Worm (Caenorhabditis elegans) whole organism, L1 larva: ENCODE measurements around the gene nspb-4.

Source experiments
- C34B4.2 ChIP-seq: sonication (generic microtip); optimal IDR thresholded peaks from 2 replicates; lab custom pipeline; 2017; ENCODE audit warnings: mild to moderate bottlenecking, missing genetic modification characterization, missing compliant biosample characterization
- alr-1 ChIP-seq: fragments of 200-800 bp; sonication (Bioruptor generic); optimal IDR thresholded peaks from 2 replicates; lab custom pipeline; 2018; ENCODE audit warnings: borderline replicate concordance, mild to moderate bottlenecking, missing genetic modification characterization, missing compliant biosample characterization
- aly-2 ChIP-seq: fragments of 150-350 bp; optimal IDR thresholded peaks from 2 replicates; lab custom pipeline; 2014; ENCODE audit warnings: missing biosample characterization, missing genetic modification characterization
- ama-1 ChIP-seq: fragments of 150-350 bp; optimal IDR thresholded peaks from 2 replicates; lab custom pipeline; 2014
- blmp-1 ChIP-seq: fragments of 150-350 bp; optimal IDR thresholded peaks from 2 replicates; lab custom pipeline; 2014; ENCODE audit warnings: missing biosample characterization, missing genetic modification characterization
- ceh-82 ChIP-seq, 3 experiments: fragments of 150-350 bp in 1 of 3; sonication (generic microtip) in 2 of 3; optimal IDR thresholded peaks; 2 replicates each; lab custom pipeline; 2014 to 2017; ENCODE audit warnings: missing biosample characterization in 3 of 3, missing genetic modification characterization in 3 of 3
- ceh-90 ChIP-seq: sonication (generic microtip); optimal IDR thresholded peaks from 2 replicates; lab custom pipeline; 2016; ENCODE audit warnings: missing genetic modification characterization, missing compliant biosample characterization
- ces-1 ChIP-seq: fragments of 150-350 bp; optimal IDR thresholded peaks from 2 replicates; lab custom pipeline; 2014; ENCODE audit warnings: missing biosample characterization, missing genetic modification reagents, missing genetic modification characterization
- dpl-1 ChIP-seq, 3 experiments: fragments of 150-350 bp in 2 of 3; sonication (generic microtip) in 1 of 3; optimal IDR thresholded peaks; 2 replicates each; lab custom pipeline; 2014 to 2017; ENCODE audit warnings: missing biosample characterization in 3 of 3, missing genetic modification characterization in 3 of 3, missing genetic modification reagents in 3 of 3
- efl-1 ChIP-seq, 4 experiments: fragments of 150-350 bp; optimal IDR thresholded peaks in 3 of 4; peaks in 1 of 4; 1 replicate in 1 of 4; 2 replicates in 3 of 4; lab custom pipeline; 2014; ENCODE audit warnings: missing biosample characterization in 2 of 4, missing genetic modification characterization in 2 of 4, missing genetic modification reagents in 2 of 4
- elt-2 ChIP-seq: sonication (generic microtip); optimal IDR thresholded peaks from 2 replicates; lab custom pipeline; 2016; ENCODE audit warnings: missing genetic modification characterization, mild to moderate bottlenecking, inconsistent platforms, missing compliant biosample characterization, missing genetic modification reagents
- elt-3 ChIP-seq, 6 experiments: fragments of 150-350 bp in 1 of 6; sonication (generic microtip); optimal IDR thresholded peaks; 2 replicates each; lab custom pipeline; 2017 to 2018; ENCODE audit warnings: missing biosample characterization in 6 of 6, missing genetic modification characterization in 6 of 6, inconsistent platforms in 1 of 6
- ets-5 ChIP-seq: fragments of 200-800 bp; sonication (Bioruptor generic); IDR thresholded peaks from 2 replicates; pipeline ENCODE4 v1.3.6; 2022; ENCODE audit warnings: missing genetic modification characterization, missing compliant biosample characterization
- fkh-8 ChIP-seq: sonication (generic microtip); optimal IDR thresholded peaks from 2 replicates; lab custom pipeline; 2016; ENCODE audit warnings: mild to moderate bottlenecking, missing genetic modification characterization, missing compliant biosample characterization
- irx-1 ChIP-seq: sonication (generic microtip); optimal IDR thresholded peaks from 2 replicates; lab custom pipeline; 2016; ENCODE audit warnings: missing genetic modification characterization, missing compliant biosample characterization
- isw-1 ChIP-seq: fragments of 200-800 bp; sonication (Bioruptor generic); IDR thresholded peaks from 2 replicates; pipeline ENCODE4 v1.3.6; 2022; ENCODE audit warnings: missing genetic modification characterization, missing compliant biosample characterization
- lin-13 ChIP-seq: fragments of 150-350 bp; optimal IDR thresholded peaks from 2 replicates; lab custom pipeline; 2014; ENCODE audit warnings: missing biosample characterization, missing genetic modification reagents, missing genetic modification characterization
- lin-14 ChIP-seq: fragments of 200-800 bp; sonication (Bioruptor generic); optimal IDR thresholded peaks from 2 replicates; lab custom pipeline; 2018; ENCODE audit warnings: mild to moderate bottlenecking, missing genetic modification characterization, moderate library complexity, missing compliant biosample characterization
- lin-15B ChIP-seq: fragments of 150-350 bp; sonication (generic microtip); optimal IDR thresholded peaks from 3 replicates; lab custom pipeline; 2014; ENCODE audit warnings: missing biosample characterization, missing genetic modification characterization
- lin-35 ChIP-seq, 2 experiments: fragments of 150-350 bp; optimal IDR thresholded peaks; 2 replicates each; lab custom pipeline; 2014; ENCODE audit warnings: missing biosample characterization in 2 of 2, missing genetic modification characterization in 2 of 2, missing genetic modification reagents in 2 of 2
- lin-39 ChIP-seq: fragments of 150-350 bp; optimal IDR thresholded peaks from 2 replicates; lab custom pipeline; 2014; ENCODE audit warnings: missing biosample characterization, missing genetic modification reagents, missing genetic modification characterization
- lir-3 ChIP-seq: sonication (generic microtip); optimal IDR thresholded peaks from 2 replicates; lab custom pipeline; 2016; ENCODE audit warnings: mild to moderate bottlenecking, missing genetic modification characterization, moderate library complexity, missing compliant biosample characterization; ENCODE audit not compliant: poor library complexity
- lsy-2 ChIP-seq, 2 experiments: fragments of 150-350 bp; optimal IDR thresholded peaks; 2 replicates each; lab custom pipeline; 2014; ENCODE audit warnings: missing biosample characterization in 2 of 2, missing genetic modification characterization in 2 of 2
- mdl-1 ChIP-seq, 2 experiments: fragments of 150-350 bp; optimal IDR thresholded peaks; 2 replicates each; lab custom pipeline; 2014 to 2017; ENCODE audit warnings: missing biosample characterization in 2 of 2, missing genetic modification characterization in 2 of 2, inconsistent platforms in 1 of 2
- mep-1 ChIP-seq: fragments of 150-350 bp; optimal IDR thresholded peaks from 2 replicates; lab custom pipeline; 2014; ENCODE audit warnings: missing biosample characterization, missing genetic modification characterization
- nhr-20 ChIP-seq: sonication (generic microtip); optimal IDR thresholded peaks from 2 replicates; lab custom pipeline; 2016; ENCODE audit warnings: mild to moderate bottlenecking, missing genetic modification characterization, missing compliant biosample characterization
- nhr-28 ChIP-seq: fragments of 150-350 bp; optimal IDR thresholded peaks from 2 replicates; lab custom pipeline; 2014; ENCODE audit warnings: missing biosample characterization, missing genetic modification characterization
- nhr-47 ChIP-seq: sonication (generic microtip); optimal IDR thresholded peaks from 2 replicates; lab custom pipeline; 2016; ENCODE audit warnings: mild to moderate bottlenecking, missing genetic modification characterization, moderate library complexity, missing compliant biosample characterization
- nhr-71 ChIP-seq: sonication (generic microtip); optimal IDR thresholded peaks from 2 replicates; lab custom pipeline; 2016; ENCODE audit warnings: mild to moderate bottlenecking, missing genetic modification characterization, moderate library complexity, missing compliant biosample characterization
- nhr-77 ChIP-seq: fragments of 150-350 bp; optimal IDR thresholded peaks from 2 replicates; lab custom pipeline; 2014; ENCODE audit warnings: missing biosample characterization, missing genetic modification characterization
- nhr-84 ChIP-seq: sonication (generic microtip); optimal IDR thresholded peaks from 2 replicates; lab custom pipeline; 2017; ENCODE audit warnings: missing biosample characterization, missing genetic modification characterization
- nhr-85 ChIP-seq: sonication (generic microtip); peaks from one replicate; lab custom pipeline; 2016; ENCODE audit warnings: missing genetic modification characterization, inconsistent platforms, missing compliant biosample characterization
- nhr-90 ChIP-seq: sonication (generic microtip); optimal IDR thresholded peaks from 2 replicates; lab custom pipeline; 2016; ENCODE audit warnings: mild to moderate bottlenecking, missing genetic modification characterization, missing compliant biosample characterization; ENCODE audit not compliant: poor library complexity
- pag-3 ChIP-seq: sonication (generic microtip); optimal IDR thresholded peaks from 2 replicates; lab custom pipeline; 2017; ENCODE audit warnings: missing genetic modification characterization, mild to moderate bottlenecking, missing compliant biosample characterization, antibody characterized with exemption, borderline replicate concordance; ENCODE audit not compliant: insufficient read depth
- pax-3 ChIP-seq: fragments of 200-800 bp; sonication (Bioruptor generic); optimal IDR thresholded peaks from 2 replicates; lab custom pipeline; 2018; ENCODE audit warnings: mild to moderate bottlenecking, missing genetic modification characterization, moderate library complexity, missing compliant biosample characterization
- rnt-1 ChIP-seq: sonication (generic microtip); optimal IDR thresholded peaks from 2 replicates; lab custom pipeline; 2016; ENCODE audit warnings: mild to moderate bottlenecking, missing genetic modification characterization, moderate library complexity, missing compliant biosample characterization
- snu-23 ChIP-seq: sonication (generic microtip); optimal IDR thresholded peaks from 2 replicates; lab custom pipeline; 2016; ENCODE audit warnings: missing genetic modification characterization, missing compliant biosample characterization
- sptf-1 ChIP-seq: fragments of 150-350 bp; optimal IDR thresholded peaks from 2 replicates; lab custom pipeline; 2014; ENCODE audit warnings: missing biosample characterization, missing genetic modification characterization
- sup-37 ChIP-seq: fragments of 200-800 bp; sonication (Bioruptor generic); optimal IDR thresholded peaks from 2 replicates; lab custom pipeline; 2018; ENCODE audit warnings: mild to moderate bottlenecking, missing genetic modification characterization, missing compliant biosample characterization
- swsn-7 ChIP-seq: sonication (generic microtip); optimal IDR thresholded peaks from 2 replicates; lab custom pipeline; 2016; ENCODE audit warnings: missing genetic modification characterization, missing compliant biosample characterization
- unc-130 ChIP-seq: fragments of 150-350 bp; optimal IDR thresholded peaks from 2 replicates; lab custom pipeline; 2017; ENCODE audit warnings: missing biosample characterization, missing genetic modification characterization, inconsistent platforms
- unc-30 ChIP-seq: sonication (generic microtip); optimal IDR thresholded peaks from 2 replicates; lab custom pipeline; 2017; ENCODE audit warnings: missing biosample characterization, missing genetic modification characterization
- xbp-1 ChIP-seq: sonication (generic microtip); optimal IDR thresholded peaks from 2 replicates; lab custom pipeline; 2016; ENCODE audit warnings: missing genetic modification characterization, missing compliant biosample characterization
- zag-1 ChIP-seq: fragments of 150-350 bp; optimal IDR thresholded peaks from 2 replicates; lab custom pipeline; 2014; ENCODE audit warnings: missing biosample characterization, missing genetic modification characterization
- zip-4 ChIP-seq: fragments of 200-800 bp; sonication (Bioruptor generic); optimal IDR thresholded peaks from 2 replicates; lab custom pipeline; 2018; ENCODE audit warnings: mild to moderate bottlenecking, missing genetic modification characterization, moderate library complexity, missing compliant biosample characterization

Gene nspb-4

DNA sequence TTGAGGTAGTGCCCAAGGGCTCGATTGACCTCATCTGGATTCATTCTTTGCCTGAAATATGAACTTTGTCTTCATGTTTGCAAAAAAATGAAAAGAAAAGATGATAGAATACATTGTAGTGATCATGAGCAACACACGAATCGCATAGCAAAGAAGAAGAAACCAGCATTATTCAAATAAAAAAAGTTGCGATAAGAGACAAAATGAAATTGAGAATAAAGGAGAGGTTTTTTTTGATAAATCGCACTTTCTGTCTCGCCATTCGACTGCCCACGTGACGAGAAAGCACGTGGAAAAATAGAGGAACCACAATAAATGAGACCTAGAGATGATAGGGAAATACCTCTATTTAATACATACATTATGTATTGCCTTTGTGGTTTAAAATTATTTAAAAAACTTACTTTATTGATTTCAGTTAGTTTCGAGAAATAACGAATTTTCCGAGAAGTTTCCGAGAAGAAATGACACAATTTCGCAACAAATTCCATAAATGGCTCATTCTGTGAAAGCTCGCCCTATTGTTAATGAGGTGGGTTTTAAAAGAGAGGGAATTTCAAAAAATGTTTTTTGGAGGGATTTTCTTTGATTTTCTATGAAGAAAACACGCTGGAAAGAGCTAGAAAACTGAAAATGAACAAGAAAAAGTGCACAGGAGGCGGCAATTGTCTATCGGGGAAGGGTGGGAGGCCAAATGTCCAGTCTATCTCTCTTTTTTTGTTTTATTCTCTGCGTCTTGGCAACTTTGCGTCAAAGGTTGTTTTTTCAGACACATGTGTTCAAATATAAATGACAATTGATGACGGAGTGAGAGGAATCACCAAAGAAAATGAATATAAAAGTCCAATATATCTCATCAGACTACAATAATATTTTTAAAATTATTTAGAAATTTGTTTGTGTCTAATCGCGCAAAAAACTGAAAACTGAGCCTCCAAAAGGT lies 42.4 kb upstream of the nspb-4 start, which contains the start of gene paqr-1:
paqr-1 (minus strand) TSS at position 51 of the 943 bp plus-strand sequence.
- no peak for TF ChIP-seq zag-1
- TF ChIP-seq nhr-28 = no peak
- TF ChIP-seq lin-13 (GFP tag; lab: Kevin White, UChicago) = no peak
- no peak for TF ChIP-seq nhr-77
- TF ChIP-seq lir-3 = peak; percentile 42
- TF ChIP-seq sup-37 (GFP tag; lab: Kevin White, UChicago) = peak; percentile 18
- TF ChIP-seq mep-1 = peak; percentile 42
- peak; percentile 27 for TF ChIP-seq lin-15B (tag; lab: Kevin White, UChicago)
- TF ChIP-seq pax-3 = no peak
- TF ChIP-seq swsn-7 = peak; percentile 2
- peak; percentile 27; the same call in 1 of the 2 replicates for TF ChIP-seq isw-1 (GFP tag; lab: Robert Waterston, UW)
- no peak for TF ChIP-seq aly-2 (tag; lab: Kevin White, UChicago)
- peak; percentile 51 for TF ChIP-seq snu-23 (GFP tag; lab: Kevin White, UChicago)
- peak; percentile 40 for TF ChIP-seq rnt-1 (tag; lab: Kevin White, UChicago)
- peak; percentile 47 for TF ChIP-seq lin-14
- peak; percentile 76 for TF ChIP-seq nhr-20 (tag; lab: Kevin White, UChicago)
- TF ChIP-seq alr-1 = no peak
- TF ChIP-seq elt-2 (tag; lab: Kevin White, UChicago) = peak; percentile 50
- TF ChIP-seq pag-3 (tag; lab: Kevin White, UChicago) = no peak
- TF ChIP-seq nhr-71 (tag; lab: Kevin White, UChicago) = peak; percentile 72
- TF ChIP-seq ces-1 = no peak
- TF ChIP-seq unc-130 (tag; lab: Kevin White, UChicago) = peak; percentile 22
- TF ChIP-seq irx-1 (tag; lab: Kevin White, UChicago) = peak; percentile 19
- no peak for TF ChIP-seq lin-39 (tag; lab: Kevin White, UChicago)
- TF ChIP-seq C34B4.2 (tag; lab: Kevin White, UChicago) = no peak
- peak; percentile 80 to 85 for TF ChIP-seq efl-1 (optimal IDR thresholded peaks at IDR 0.05; lab: Kevin White, UChicago)
- peak; percentile 81 to 94 for TF ChIP-seq efl-1 (GFP tag; optimal IDR thresholded peaks at IDR 0.05 in 1 of 2; lab: Kevin White, UChicago)
- peak; percentile 87 for TF ChIP-seq nhr-85
- peak; percentile 50 for TF ChIP-seq nhr-90
- peak; percentile 50 for TF ChIP-seq nhr-47 (tag; lab: Kevin White, UChicago)
- TF ChIP-seq zip-4 (GFP tag; lab: Kevin White, UChicago) = peak; percentile 63
- TF ChIP-seq ceh-82 (tag; optimal IDR thresholded peaks at IDR 0.05; lab: Kevin White, UChicago) = peak in 1 of 3 experiments; percentile 39
- TF ChIP-seq nhr-84 (tag; lab: Kevin White, UChicago) = no peak
- peak; percentile 66 to 81 for TF ChIP-seq lin-35 (GFP tag; optimal IDR thresholded peaks at IDR 0.05; lab: Kevin White, UChicago)
- no peak for TF ChIP-seq ama-1 (lab: Kevin White, UChicago)
- TF ChIP-seq lsy-2 (tag; optimal IDR thresholded peaks at IDR 0.05; lab: Kevin White, UChicago) = peak; percentile 34 to 43
- no peak for TF ChIP-seq unc-30
- TF ChIP-seq ets-5 (GFP tag; lab: Robert Waterston, UW) = no peak
- peak; percentile 40 for TF ChIP-seq blmp-1 (tag; lab: Kevin White, UChicago)
- TF ChIP-seq elt-3 (tag; optimal IDR thresholded peaks at IDR 0.05; lab: Kevin White, UChicago) = peak in 1 of 6 experiments; percentile 28
- TF ChIP-seq sptf-1 (tag; lab: Kevin White, UChicago) = no peak
- TF ChIP-seq fkh-8 = peak; percentile 60
- TF ChIP-seq mdl-1 (tag; optimal IDR thresholded peaks at IDR 0.05; lab: Kevin White, UChicago) = peak in 1 of 2 experiments; percentile 74
- peak; percentile 55 to 86 (median 71) for TF ChIP-seq dpl-1 (GFP tag; optimal IDR thresholded peaks at IDR 0.05; lab: Kevin White, UChicago)
- TF ChIP-seq ceh-90 = no peak
- TF ChIP-seq xbp-1 (tag; lab: Kevin White, UChicago) = no peak
